Fruit fly (Drosophila melanogaster) whole organism, pupa: ENCODE data around the gene CG12811.

ENCODE experiments used
- CG12605 ChIP-seq: fragments of 200-800 bp; sonication (Bioruptor generic); IDR thresholded peaks from 2 replicates; pipeline ENCODE4 v1.3.6; 2022; ENCODE audit warnings: missing biosample characterization, missing genetic modification characterization
- CG17806 ChIP-seq: fragments of 200-800 bp; sonication (Bioruptor generic); optimal IDR thresholded peaks from 2 replicates; lab custom pipeline; 2018; ENCODE audit warnings: missing biosample characterization, mild to moderate bottlenecking, missing genetic modification characterization, moderate library complexity
- CG8159 ChIP-seq: fragments of 200-800 bp; sonication (Bioruptor generic); optimal IDR thresholded peaks from 3 replicates; lab custom pipeline; 2018; ENCODE audit warnings: missing biosample characterization, mild to moderate bottlenecking, missing genetic modification characterization, moderate library complexity
- CG9948 ChIP-seq: fragments of 200-800 bp; sonication (Bioruptor generic); optimal IDR thresholded peaks from 2 replicates; lab custom pipeline; 2018; ENCODE audit warnings: missing biosample characterization, mild to moderate bottlenecking, missing genetic modification characterization, moderate library complexity

DNA sequence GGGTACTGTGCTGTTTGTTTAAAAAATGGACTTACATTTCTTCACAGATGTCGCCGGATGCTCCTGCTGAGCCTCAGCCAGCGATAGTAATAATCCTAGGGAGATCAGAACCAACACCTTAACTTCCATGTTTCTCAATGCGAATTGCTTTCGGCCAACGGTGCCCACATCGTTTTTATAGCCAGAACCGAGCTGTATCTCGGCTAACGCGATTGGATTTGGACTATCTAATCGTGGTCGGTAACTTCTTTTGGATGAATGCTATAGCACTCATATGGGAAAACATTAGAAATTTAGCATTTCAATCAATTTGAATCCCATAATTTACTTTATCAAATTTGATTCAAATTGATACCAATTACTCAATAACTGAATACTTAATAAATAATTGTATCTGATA, 7.4 kb upstream of the CG12811 start, which contains the start of gene Npc2d:
- TF ChIP-seq CG12605 (GFP tag; lab: Robert Waterston, UW) (no peak), CG8159 (tag; lab: Kevin White, UChicago) (no peak), CG17806 (tag; lab: Kevin White, UChicago) (no peak), CG9948 (tag; lab: Kevin White, UChicago) (no peak)
